Fruit fly (Drosophila melanogaster) whole organism, embryonic: ENCODE data around the gene Nf-YA.

ENCODE experiments used
- CG9727 ChIP-seq: fragments of 200-800 bp; sonication (Bioruptor generic); optimal IDR thresholded peaks from 3 replicates; lab custom pipeline; 2017; ENCODE audit warnings: missing biosample characterization, mild to moderate bottlenecking, missing genetic modification characterization
- Sin3A ChIP-seq: fragments of >200 bp; optimal IDR thresholded peaks from 2 replicates; lab custom pipeline; 2018

DNA sequence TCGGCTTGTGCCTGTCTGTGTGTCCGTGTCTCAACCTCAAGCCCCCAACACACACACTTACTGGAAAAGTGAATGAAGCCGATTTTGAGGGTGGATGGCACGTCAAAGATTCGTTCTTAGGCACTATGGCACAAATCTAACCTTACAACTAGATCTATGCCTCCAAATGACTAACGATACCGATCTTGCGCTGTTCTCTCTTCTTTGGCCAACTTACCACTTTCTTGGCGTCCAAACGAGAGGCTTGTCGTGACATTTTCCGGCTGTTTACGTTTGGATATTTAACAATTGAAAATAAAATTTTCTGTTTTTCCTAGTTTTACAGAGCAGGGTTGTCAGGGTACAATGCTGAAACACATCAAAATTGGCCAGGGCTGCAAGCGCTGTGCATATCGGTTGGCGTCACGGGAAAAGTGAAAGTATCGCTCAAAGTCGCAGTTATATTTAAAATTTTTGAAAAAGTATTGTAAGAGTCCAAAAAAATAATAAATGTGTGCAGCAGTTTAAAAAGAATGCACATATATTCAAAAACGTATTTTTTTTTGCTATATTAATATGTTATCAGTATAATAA is at the start of gene Nf-YA, which contains the start of gene Bet3:
- TF ChIP-seq CG9727 (GFP tag; lab: Kevin White, UChicago) (peak; percentile 41), Sin3A (lab: Kevin White, UChicago) (peak; percentile 38)
